Fruit fly (Drosophila melanogaster) whole organism, embryonic: ENCODE data around the gene CG16826.
A peak's percentile ranks its signal among the peaks of the same experiment; 100 is the strongest.

Experiments
- CG11093 ChIP-seq: fragments of 200-800 bp; sonication (Bioruptor generic); IDR thresholded peaks from 3 replicates; pipeline ENCODE4 v1.3.6; 2022; ENCODE audit warnings: missing biosample characterization, missing genetic modification characterization
- CG1233 ChIP-seq: fragments of 200-800 bp; sonication (Bioruptor generic); optimal IDR thresholded peaks from 4 replicates; lab custom pipeline; 2018; ENCODE audit warnings: missing biosample characterization, mild to moderate bottlenecking, missing genetic modification characterization
- CG14441 ChIP-seq: fragments of 200-800 bp; sonication (Bioruptor generic); IDR thresholded peaks from 2 replicates; pipeline ENCODE4 v1.3.6; 2022; ENCODE audit warnings: missing biosample characterization, missing genetic modification characterization
- CG15011 ChIP-seq: fragments of 200-800 bp; sonication (Bioruptor generic); optimal IDR thresholded peaks from 3 replicates; lab custom pipeline; 2018; ENCODE audit warnings: missing biosample characterization, mild to moderate bottlenecking, missing genetic modification characterization
- CG15601 ChIP-seq: fragments of 200-800 bp; sonication (Bioruptor generic); optimal IDR thresholded peaks from 3 replicates; lab custom pipeline; 2019; ENCODE audit warnings: missing biosample characterization, mild to moderate bottlenecking, missing genetic modification characterization, moderate library complexity
- CG17802 ChIP-seq: fragments of 200-800 bp; sonication (Bioruptor generic); optimal IDR thresholded peaks from 2 replicates; lab custom pipeline; 2018; ENCODE audit warnings: missing biosample characterization, mild to moderate bottlenecking, missing genetic modification characterization, moderate library complexity
- CG18599 ChIP-seq: fragments of 200-800 bp; sonication (Bioruptor generic); optimal IDR thresholded peaks from 3 replicates; lab custom pipeline; 2017; ENCODE audit warnings: missing biosample characterization, missing genetic modification characterization, mild to moderate bottlenecking, moderate library complexity, missing genetic modification reagents
- CG2678 ChIP-seq: fragments of 200-800 bp; sonication (Bioruptor generic); optimal IDR thresholded peaks from 3 replicates; lab custom pipeline; 2019; ENCODE audit warnings: missing biosample characterization, mild to moderate bottlenecking, missing genetic modification characterization, moderate library complexity
- CG2712 ChIP-seq: fragments of 200-800 bp; optimal IDR thresholded peaks from 3 replicates; lab custom pipeline; 2019; ENCODE audit warnings: missing biosample characterization, mild to moderate bottlenecking, missing genetic modification characterization, moderate library complexity
- CG3281 ChIP-seq: fragments of 200-800 bp; sonication (Bioruptor generic); optimal IDR thresholded peaks from 3 replicates; lab custom pipeline; 2017; ENCODE audit warnings: missing biosample characterization, mild to moderate bottlenecking, missing genetic modification characterization
- CG33557 ChIP-seq: fragments of 200-800 bp; sonication (Bioruptor generic); optimal IDR thresholded peaks from 2 replicates; lab custom pipeline; 2019; ENCODE audit warnings: missing biosample characterization, mild to moderate bottlenecking, missing genetic modification characterization, moderate library complexity
- CG34224 ChIP-seq: fragments of 200-800 bp; sonication (Bioruptor generic); IDR thresholded peaks from 3 replicates; pipeline ENCODE4 v1.3.6; 2022; ENCODE audit warnings: missing biosample characterization, missing genetic modification characterization; ENCODE audit not compliant: partially characterized antibody
- CG3995 ChIP-seq: fragments of 200-800 bp; sonication (Bioruptor generic); optimal IDR thresholded peaks from 3 replicates; lab custom pipeline; 2016; ENCODE audit warnings: missing biosample characterization, missing genetic modification characterization
- CG4360 ChIP-seq: fragments of 200-800 bp; sonication (Bioruptor generic); IDR thresholded peaks from 2 replicates; pipeline ENCODE4 v1.3.6; 2022; ENCODE audit warnings: missing biosample characterization, missing genetic modification characterization
- CG6175 ChIP-seq: fragments of 200-800 bp; sonication (Bioruptor generic); IDR thresholded peaks from 3 replicates; pipeline ENCODE4 v1.3.6; 2022; ENCODE audit warnings: missing biosample characterization, missing genetic modification characterization
- CG6765 ChIP-seq: fragments of 200-800 bp; sonication (Bioruptor generic); optimal IDR thresholded peaks from 3 replicates; lab custom pipeline; 2017; ENCODE audit warnings: missing biosample characterization, mild to moderate bottlenecking, missing genetic modification characterization
- CG6791 ChIP-seq: fragments of 200-800 bp; sonication (Bioruptor generic); IDR thresholded peaks from 3 replicates; pipeline ENCODE4 v1.3.6; 2022; ENCODE audit warnings: missing biosample characterization, missing genetic modification characterization; ENCODE audit not compliant: partially characterized antibody
- CG8281 ChIP-seq: fragments of 200-800 bp; sonication (Bioruptor generic); optimal IDR thresholded peaks from 2 replicates; lab custom pipeline; 2018; ENCODE audit warnings: missing biosample characterization, mild to moderate bottlenecking, missing genetic modification characterization, moderate library complexity
- CG8290 ChIP-seq, 3 experiments: fragments of 200-800 bp; sonication (Bioruptor generic); optimal IDR thresholded peaks; 2 replicates each; lab custom pipeline; 2016 to 2019; ENCODE audit warnings: missing biosample characterization in 3 of 3, missing genetic modification characterization in 3 of 3, mild to moderate bottlenecking in 2 of 3, moderate library complexity in 1 of 3
- Deaf1 ChIP-seq: fragments of 200-800 bp; optimal IDR thresholded peaks from 3 replicates; lab custom pipeline; 2019; ENCODE audit warnings: missing biosample characterization, mild to moderate bottlenecking, missing genetic modification characterization, moderate library complexity
- Dll ChIP-seq: fragments of 200-800 bp; sonication (Bioruptor generic); IDR thresholded peaks from 4 replicates; pipeline ENCODE4 v1.3.6; 2022; ENCODE audit warnings: missing biosample characterization, missing genetic modification characterization; ENCODE audit not compliant: partially characterized antibody
- HLHmδ ChIP-seq: fragments of 200-800 bp; sonication (Bioruptor generic); optimal IDR thresholded peaks from 2 replicates; lab custom pipeline; 2018; ENCODE audit warnings: missing biosample characterization, mild to moderate bottlenecking, missing genetic modification characterization, moderate library complexity
- Hand ChIP-seq: fragments of 200-800 bp; sonication (Bioruptor generic); optimal IDR thresholded peaks from 2 replicates; lab custom pipeline; 2017; ENCODE audit warnings: mild to moderate bottlenecking, missing biosample characterization, missing genetic modification reagents, missing genetic modification characterization
- Mad ChIP-seq: fragments of 200-800 bp; sonication (Bioruptor generic); optimal IDR thresholded peaks from 2 replicates; lab custom pipeline; 2016; ENCODE audit warnings: missing biosample characterization, missing genetic modification characterization
- Med ChIP-seq: fragments of 200-800 bp; sonication (Bioruptor generic); peaks from one replicate; lab custom pipeline; 2016; ENCODE audit warnings: missing biosample characterization, missing genetic modification characterization, mild to moderate bottlenecking, inconsistent platforms, moderate library complexity
- Meics ChIP-seq: fragments of 200-800 bp; sonication (Bioruptor generic); optimal IDR thresholded peaks from 2 replicates; lab custom pipeline; 2017; ENCODE audit warnings: missing biosample characterization, mild to moderate bottlenecking, missing genetic modification characterization
- Oli ChIP-seq: fragments of 200-800 bp; sonication (Bioruptor generic); optimal IDR thresholded peaks from 2 replicates; lab custom pipeline; 2018; ENCODE audit warnings: missing biosample characterization, mild to moderate bottlenecking, missing genetic modification characterization, moderate library complexity
- PHDP ChIP-seq: fragments of 200-800 bp; sonication (Bioruptor generic); optimal IDR thresholded peaks from 3 replicates; lab custom pipeline; 2018; ENCODE audit warnings: missing biosample characterization, mild to moderate bottlenecking, missing genetic modification characterization, moderate library complexity
- Sin3A ChIP-seq: fragments of >200 bp; optimal IDR thresholded peaks from 2 replicates; lab custom pipeline; 2018
- Taf1 ChIP-seq: fragments of 200-800 bp; sonication (Bioruptor generic); IDR thresholded peaks from 2 replicates; pipeline ENCODE4 v1.3.6; 2022; ENCODE audit warnings: missing biosample characterization, missing genetic modification characterization
- Xbp1 ChIP-seq: fragments of 200-800 bp; sonication (Bioruptor generic); optimal IDR thresholded peaks from 3 replicates; lab custom pipeline; 2016; ENCODE audit warnings: missing biosample characterization, mild to moderate bottlenecking, missing genetic modification characterization
- az2 ChIP-seq: fragments of 200-800 bp; sonication (Bioruptor generic); optimal IDR thresholded peaks from 3 replicates; lab custom pipeline; 2016; ENCODE audit warnings: missing biosample characterization, missing genetic modification characterization
- chm ChIP-seq: fragments of 200-800 bp; sonication (Bioruptor generic); IDR thresholded peaks from 2 replicates; pipeline ENCODE4 v1.3.6; 2022; ENCODE audit warnings: missing biosample characterization, missing genetic modification characterization
- dan ChIP-seq: fragments of 200-800 bp; sonication (Bioruptor generic); IDR thresholded peaks from 2 replicates; pipeline ENCODE4 v1.3.6; 2022; ENCODE audit warnings: missing biosample characterization, missing genetic modification characterization
- dpn ChIP-seq, 2 experiments: fragments of 200-800 bp; sonication (Bioruptor generic); optimal IDR thresholded peaks; 3 replicates each; lab custom pipeline; 2016; ENCODE audit warnings: missing biosample characterization in 2 of 2, missing genetic modification characterization in 2 of 2
- ewg ChIP-seq: fragments of 200-800 bp; sonication (Bioruptor generic); optimal IDR thresholded peaks from 3 replicates; lab custom pipeline; 2017; ENCODE audit warnings: mild to moderate bottlenecking, missing biosample characterization, missing genetic modification reagents, missing genetic modification characterization
- fru ChIP-seq: fragments of >200 bp; optimal IDR thresholded peaks from 2 replicates; lab custom pipeline; 2017
- gem ChIP-seq: fragments of 200-800 bp; sonication (Bioruptor generic); optimal IDR thresholded peaks from 2 replicates; lab custom pipeline; 2019; ENCODE audit warnings: missing biosample characterization, mild to moderate bottlenecking, missing genetic modification characterization, moderate library complexity
- gro ChIP-seq: fragments of 200-800 bp; sonication (Bioruptor generic); optimal IDR thresholded peaks from 2 replicates; lab custom pipeline; 2016; ENCODE audit warnings: missing biosample characterization, missing genetic modification characterization
- gt ChIP-seq: fragments of 200-800 bp; sonication (Bioruptor generic); IDR thresholded peaks from 2 replicates; pipeline ENCODE4 v1.3.6; 2022; ENCODE audit warnings: missing biosample characterization, missing genetic modification characterization
- jigr1 ChIP-seq: fragments of 200-800 bp; sonication (Bioruptor generic); IDR thresholded peaks from 3 replicates; pipeline ENCODE4 v1.3.6; 2022; ENCODE audit warnings: missing biosample characterization, missing genetic modification characterization
- lov ChIP-seq, 2 experiments: fragments of 200-800 bp in 1 of 2; fragments of >200 bp in 1 of 2; sonication (Bioruptor generic) in 1 of 2; IDR thresholded peaks in 1 of 2; optimal IDR thresholded peaks in 1 of 2; 2 replicates in 1 of 2; 3 replicates in 1 of 2; pipeline versions ENCODE4 v1.3.6 to Lab custom; 2017 to 2022; ENCODE audit warnings: missing biosample characterization in 1 of 2, missing genetic modification characterization in 1 of 2
- otp ChIP-seq: fragments of 200-800 bp; sonication (Bioruptor generic); IDR thresholded peaks from 3 replicates; pipeline ENCODE4, ENCODE4 v1.3.6; 2022; ENCODE audit warnings: missing biosample characterization, missing genetic modification characterization
- phol ChIP-seq: fragments of 200-800 bp; sonication (Bioruptor generic); optimal IDR thresholded peaks from 3 replicates; lab custom pipeline; 2018; ENCODE audit warnings: missing biosample characterization, mild to moderate bottlenecking, missing genetic modification characterization, moderate library complexity
- row ChIP-seq: fragments of 200-800 bp; sonication (Bioruptor generic); IDR thresholded peaks from 3 replicates; pipeline ENCODE4 v1.3.6; 2022; ENCODE audit warnings: missing biosample characterization, missing genetic modification characterization
- schlank ChIP-seq: fragments of 200-800 bp; sonication (Bioruptor generic); optimal IDR thresholded peaks from 2 replicates; lab custom pipeline; 2018; ENCODE audit warnings: missing biosample characterization, mild to moderate bottlenecking, missing genetic modification characterization
- scrt ChIP-seq: fragments of 200-800 bp; sonication (Bioruptor generic); optimal IDR thresholded peaks from 2 replicates; lab custom pipeline; 2018; ENCODE audit warnings: missing biosample characterization, mild to moderate bottlenecking, missing genetic modification characterization, moderate library complexity
- slp2 ChIP-seq: fragments of 200-800 bp; sonication (Bioruptor generic); optimal IDR thresholded peaks from 2 replicates; lab custom pipeline; 2016; ENCODE audit warnings: missing biosample characterization, missing genetic modification characterization
- stwl ChIP-seq: fragments of 200-800 bp; sonication (Bioruptor generic); optimal IDR thresholded peaks from 3 replicates; lab custom pipeline; 2018; ENCODE audit warnings: missing biosample characterization, mild to moderate bottlenecking, missing genetic modification characterization, moderate library complexity
- ttk ChIP-seq: fragments of 200-800 bp; sonication (Bioruptor generic); IDR thresholded peaks from 2 replicates; pipeline ENCODE4 v2.1.2; 2022; ENCODE audit warnings: missing biosample characterization, missing genetic modification characterization
- zf30C ChIP-seq: fragments of 200-800 bp; sonication (Bioruptor generic); optimal IDR thresholded peaks from 3 replicates; lab custom pipeline; 2018; ENCODE audit warnings: missing biosample characterization, mild to moderate bottlenecking, missing genetic modification characterization

Gene CG16826

dm6 chr2L:13367378-13367777 lies 19.8 kb downstream of the CG16826 start, which contains the start of gene Tap42 (continued):
- no peak for TF ChIP-seq HLHmδ (GFP tag; lab: Kevin White, UChicago)
- TF ChIP-seq Med (GFP tag; lab: Kevin White, UChicago) = peak; percentile 86
- no peak for TF ChIP-seq CG6175
- no peak for TF ChIP-seq CG17802 (tag; lab: Kevin White, UChicago)
- TF ChIP-seq Taf1 = no peak
- no peak for TF ChIP-seq CG33557 (GFP tag; lab: Kevin White, UChicago)
- TF ChIP-seq dan = no peak
- TF ChIP-seq jigr1 (GFP tag; lab: Robert Waterston, UW) = no peak
- no peak for TF ChIP-seq CG14441 (GFP tag; lab: Robert Waterston, UW)
- peak; percentile 71 for TF ChIP-seq row
- peak; percentile 72 for TF ChIP-seq phol (tag; lab: Kevin White, UChicago)
- TF ChIP-seq CG15601 = peak; percentile 1
- peak in 1 of 2 experiments; percentile 6 for TF ChIP-seq dpn (GFP tag; optimal IDR thresholded peaks at IDR 0.05; lab: Kevin White, UChicago)
- TF ChIP-seq CG2712 (tag; lab: Kevin White, UChicago) = peak; percentile 38
- no peak for TF ChIP-seq CG8290 (GFP tag; optimal IDR thresholded peaks at IDR 0.05; lab: Kevin White, UChicago)
- no peak for TF ChIP-seq CG8290 (tag; optimal IDR thresholded peaks at IDR 0.05; lab: Kevin White, UChicago)
- peak; percentile 20 for TF ChIP-seq az2 (GFP tag; lab: Kevin White, UChicago)
- no peak for TF ChIP-seq gro (GFP tag; lab: Kevin White, UChicago)
- no peak for TF ChIP-seq gt (GFP tag; lab: Robert Waterston, UW)
- TF ChIP-seq CG2678 (tag; lab: Kevin White, UChicago) = peak; percentile 22
- no peak for TF ChIP-seq CG34224 (GFP tag; lab: Robert Waterston, UW)
- peak; percentile 20 for TF ChIP-seq Meics (GFP tag; lab: Kevin White, UChicago)
- TF ChIP-seq Xbp1 = peak; percentile 28
- no peak for TF ChIP-seq CG6791 (GFP tag; lab: Robert Waterston, UW)
- no peak for TF ChIP-seq CG3995
- TF ChIP-seq CG8281 = no peak
- no peak for TF ChIP-seq ewg (GFP tag; lab: Kevin White, UChicago)
- no peak for TF ChIP-seq schlank
- TF ChIP-seq PHDP (tag; lab: Kevin White, UChicago) = peak; percentile 46
- no peak for TF ChIP-seq Dll (GFP tag; lab: Robert Waterston, UW)
- no peak for TF ChIP-seq zf30C
- no peak for TF ChIP-seq Sin3A (lab: Kevin White, UChicago)
- peak; percentile 26 for TF ChIP-seq Mad (GFP tag; lab: Kevin White, UChicago)
- TF ChIP-seq lov (optimal IDR thresholded peaks at IDR 0.05; lab: Kevin White, UChicago) = no peak
- TF ChIP-seq lov (GFP tag; IDR thresholded peaks at IDR 0.05; lab: Robert Waterston, UW) = no peak
- no peak for TF ChIP-seq CG11093
- no peak for TF ChIP-seq otp (GFP tag; lab: Robert Waterston, UW)
- no peak for TF ChIP-seq CG18599 (GFP tag; lab: Kevin White, UChicago)
- TF ChIP-seq CG1233 (GFP tag; lab: Kevin White, UChicago) = no peak
- no peak for TF ChIP-seq CG4360 (GFP tag; lab: Robert Waterston, UW)
- TF ChIP-seq stwl (tag; lab: Kevin White, UChicago) = peak; percentile 27
- peak; percentile 51 for TF ChIP-seq gem
- TF ChIP-seq Oli (tag; lab: Kevin White, UChicago) = no peak
- TF ChIP-seq scrt = peak; percentile 25
- no peak for TF ChIP-seq ttk (GFP tag; lab: Robert Waterston, UW)
- TF ChIP-seq chm (GFP tag; lab: Robert Waterston, UW) = no peak
- no peak for TF ChIP-seq CG15011 (GFP tag; lab: Kevin White, UChicago)
- TF ChIP-seq Deaf1 (tag; lab: Kevin White, UChicago) = no peak
- no peak for TF ChIP-seq Hand (GFP tag; lab: Kevin White, UChicago)
- TF ChIP-seq slp2 = no peak
- TF ChIP-seq CG6765 (GFP tag; lab: Kevin White, UChicago) = no peak
- TF ChIP-seq CG3281 = peak; percentile 46
- TF ChIP-seq fru (lab: Kevin White, UChicago) = no peak
